Fruit fly (Drosophila melanogaster): Measurements from ENCODE around the gene Eig71Ee.

Eig71Ee gene

dm6 chr3L:15699626-15700337 is 44.0 kb upstream of the Eig71Ee start, which contains the start of gene comm2 (continued):
- TF ChIP-seq CG3919 (GFP tag; optimal IDR thresholded peaks at IDR 0.05) (peak; percentile 24), CG6163 (GFP tag; IDR thresholded peaks at IDR 0.05) (no peak), Hr4 (GFP tag; optimal IDR thresholded peaks at IDR 0.05) (no peak), OdsH (GFP tag; optimal IDR thresholded peaks at IDR 0.05) (no peak), Hr38 (GFP tag; optimal IDR thresholded peaks at IDR 0.05) (no peak), CG8632 (GFP tag; optimal IDR thresholded peaks at IDR 0.05) (no peak), CG10631 (GFP tag; optimal IDR thresholded peaks at IDR 0.05) (no peak)

- TF ChIP-seq dsx (GFP tag; optimal IDR thresholded peaks at IDR 0.05; ENCODE audit: poor library complexity, severe bottlenecking) (no peak), svp (GFP tag) (peak; percentile 55), fkh (GFP tag; optimal IDR thresholded peaks at IDR 0.05) (no peak), CG8319 (GFP tag; optimal IDR thresholded peaks at IDR 0.05) (no peak), Hr39 (GFP tag; optimal IDR thresholded peaks at IDR 0.05) (no peak), Eip78C (GFP tag) (no peak), CG10669 (GFP tag; optimal IDR thresholded peaks at IDR 0.05) (no peak), CG3919 (GFP tag; optimal IDR thresholded peaks at IDR 0.05) (peak; percentile 47)
These were observed 42.1 kb upstream of the Eig71Ee start for dm6 chr3L:15697916-15698315.

DNA sequence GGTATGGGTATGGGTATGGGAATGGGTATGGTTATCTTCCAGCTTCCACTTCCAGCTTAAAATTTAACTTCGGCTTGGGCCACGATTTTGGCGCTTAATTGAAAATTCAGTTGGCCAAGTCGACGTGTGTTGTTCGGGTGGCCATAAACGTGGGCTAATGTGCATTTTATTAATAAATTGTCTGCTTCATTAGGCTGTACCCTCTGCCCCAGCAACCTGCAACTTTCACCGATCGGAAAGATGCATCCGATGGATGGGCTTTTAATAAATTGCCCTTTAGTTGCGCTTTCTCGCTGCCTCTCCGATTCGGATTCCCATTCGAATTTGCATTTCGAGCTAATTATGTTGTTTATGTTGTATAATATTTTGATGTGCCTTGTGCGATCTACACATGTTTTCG is 39.4 kb upstream of the Eig71Ee start:
- TF ChIP-seq Eip78C (GFP tag) (peak; percentile 4), Blimp-1 (GFP tag; optimal IDR thresholded peaks at IDR 0.05) (peak; percentile 9), CG1621 (tag; optimal IDR thresholded peaks at IDR 0.05) (no peak), fd59A (GFP tag; optimal IDR thresholded peaks at IDR 0.05) (no peak), CG15336 (GFP tag; IDR thresholded peaks at IDR 0.05) (0 out of 2 replicates have a peak, but pooled peaks have one; percentile 15), CG6792 (GFP tag; optimal IDR thresholded peaks at IDR 0.05) (no peak), achi (GFP tag; optimal IDR thresholded peaks at IDR 0.05) (no peak)

DNA sequence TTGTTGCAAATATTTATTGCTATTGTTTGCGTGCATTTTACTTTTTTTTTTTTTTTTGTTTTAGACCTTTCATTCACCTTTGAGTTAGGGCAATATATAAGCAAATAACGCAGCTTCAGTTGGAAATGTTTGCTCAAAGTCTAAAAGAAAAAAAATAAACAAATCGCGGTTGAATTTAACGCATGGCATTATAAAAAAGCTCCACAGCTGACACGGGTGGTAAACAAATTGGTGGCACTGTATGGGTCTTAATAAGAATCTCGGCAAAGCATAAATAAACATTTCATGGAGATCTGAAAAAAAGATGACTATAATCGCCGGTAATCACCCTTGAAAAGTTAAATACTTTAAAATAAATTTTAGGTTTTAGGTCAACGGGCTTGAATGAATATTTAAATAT is 38.6 kb upstream of the Eig71Ee start:
- TF ChIP-seq fkh (GFP tag; optimal IDR thresholded peaks at IDR 0.05), result peak; percentile 58
- no peak for TF ChIP-seq Eip75B (GFP tag; optimal IDR thresholded peaks at IDR 0.05)
- TF ChIP-seq Eip78C (GFP tag), result peak; percentile 69

dm6 chr3L:15692794-15693532 is 37.2 kb upstream of the Eig71Ee start:
- TF ChIP-seq CG34406 (GFP tag; optimal IDR thresholded peaks at IDR 0.05) (peak; percentile 54), Eip78C (GFP tag) (peak; percentile 87), Ets96B (tag; optimal IDR thresholded peaks at IDR 0.05) (peak; percentile 20), Sox15 (GFP tag; optimal IDR thresholded peaks at IDR 0.05) (peak; percentile 22), salr (GFP tag; optimal IDR thresholded peaks at IDR 0.05) (peak in 1 of 2 experiments; percentile 51), CG15336 (GFP tag; IDR thresholded peaks at IDR 0.05) (0 out of 2 replicates have a peak, but pooled peaks have one; percentile 8), CG6276 (GFP tag; optimal IDR thresholded peaks at IDR 0.05) (peak; percentile 41), Hr4 (GFP tag; optimal IDR thresholded peaks at IDR 0.05) (peak; percentile 15), vri (GFP tag; optimal IDR thresholded peaks at IDR 0.05) (no peak), Gug (GFP tag; IDR thresholded peaks at IDR 0.05) (peak; percentile 14; the same call in 1 of the 2 replicates), svp (GFP tag) (peak; percentile 67), CG32006 (GFP tag; optimal IDR thresholded peaks at IDR 0.05) (peak; percentile 70), spab (GFP tag; optimal IDR thresholded peaks at IDR 0.05) (peak; percentile 31), pdm3 (GFP tag; optimal IDR thresholded peaks at IDR 0.05) (peak; percentile 36), CG3919 (GFP tag; optimal IDR thresholded peaks at IDR 0.05) (peak; percentile 52), CG6808 (GFP tag; optimal IDR thresholded peaks at IDR 0.05) (no peak), OdsH (GFP tag; optimal IDR thresholded peaks at IDR 0.05) (peak; percentile 56), esn (GFP tag; optimal IDR thresholded peaks at IDR 0.05) (peak; percentile 36), CG31627 (GFP tag; optimal IDR thresholded peaks at IDR 0.05) (no peak), Lpt (GFP tag; optimal IDR thresholded peaks at IDR 0.05) (no peak), cyc (GFP tag; optimal IDR thresholded peaks at IDR 0.05) (peak; percentile 11), CG4318 (GFP tag; optimal IDR thresholded peaks at IDR 0.05) (peak; percentile 40), Hr39 (GFP tag; optimal IDR thresholded peaks at IDR 0.05) (peak; percentile 1), CG11762 (GFP tag; optimal IDR thresholded peaks at IDR 0.05; ENCODE audit: insufficient read depth) (peak; percentile 51), acj6 (GFP tag; optimal IDR thresholded peaks at IDR 0.05) (peak; percentile 62), CG6792 (GFP tag; optimal IDR thresholded peaks at IDR 0.05) (peak; percentile 33), achi (GFP tag; optimal IDR thresholded peaks at IDR 0.05) (peak; percentile 54), CG10669 (GFP tag; optimal IDR thresholded peaks at IDR 0.05) (peak; percentile 8), CG6854 (GFP tag; optimal IDR thresholded peaks at IDR 0.05) (no peak)

All from whole organism, prepupa.